Worm (Caenorhabditis elegans): ENCODE results near the gene Y43F8B.11.

ce11 chrV:19491302-19491701 lies 20.8 kb downstream of the Y43F8B.11 start, which contains the start of gene Y43F8B.29:
- TF ChIP-seq cog-1 (tag; optimal IDR thresholded peaks at IDR 0.05) (no peak), T22C8.4 (GFP tag; IDR thresholded peaks at IDR 0.05) (no peak), ref-1 (GFP tag; conservative IDR thresholded peaks at IDR 0.05) (no peak), ztf-29 (GFP tag; IDR thresholded peaks at IDR 0.05) (no peak), ztf-23 (GFP tag; IDR thresholded peaks at IDR 0.05) (no peak), flt-1 (GFP tag; IDR thresholded peaks at IDR 0.05) (no peak), med-1 (GFP tag; optimal IDR thresholded peaks at IDR 0.05; ENCODE audit: insufficient read depth) (no peak), klf-2 (GFP tag; conservative IDR thresholded peaks at IDR 0.05) (no peak)

Measured in whole organism, midembryonic.